Fruit fly (Drosophila melanogaster) whole organism, embryonic: ENCODE results near the gene CG9932.
A peak's percentile ranks its signal among the peaks of the same experiment; 100 is the strongest.

Experiments used
- Blimp-1 ChIP-seq: fragments of 200-800 bp; sonication (Bioruptor generic); optimal IDR thresholded peaks from 3 replicates; lab custom pipeline; 2018; ENCODE audit warnings: missing biosample characterization, missing genetic modification characterization, mild to moderate bottlenecking, moderate library complexity, missing genetic modification reagents
- CG10462 ChIP-seq: fragments of 200-800 bp; sonication (Bioruptor generic); optimal IDR thresholded peaks from 2 replicates; lab custom pipeline; 2016; ENCODE audit warnings: missing biosample characterization, missing genetic modification characterization
- CG12155 ChIP-seq: fragments of 200-800 bp; sonication (Bioruptor generic); optimal IDR thresholded peaks from 3 replicates; lab custom pipeline; 2016; ENCODE audit warnings: missing biosample characterization, missing genetic modification characterization
- CG1233 ChIP-seq: fragments of 200-800 bp; sonication (Bioruptor generic); optimal IDR thresholded peaks from 4 replicates; lab custom pipeline; 2018; ENCODE audit warnings: missing biosample characterization, mild to moderate bottlenecking, missing genetic modification characterization
- CG12942 ChIP-seq: fragments of 200-800 bp; sonication (Bioruptor generic); optimal IDR thresholded peaks from 3 replicates; lab custom pipeline; 2016; ENCODE audit warnings: missing biosample characterization, missing genetic modification characterization
- CG14441 ChIP-seq: fragments of 200-800 bp; sonication (Bioruptor generic); IDR thresholded peaks from 2 replicates; pipeline ENCODE4 v1.3.6; 2022; ENCODE audit warnings: missing biosample characterization, missing genetic modification characterization
- CG15073 ChIP-seq: fragments of 200-800 bp; sonication (Bioruptor generic); optimal IDR thresholded peaks from 2 replicates; lab custom pipeline; 2016; ENCODE audit warnings: missing biosample characterization, missing genetic modification characterization
- CG15696 ChIP-seq: fragments of 200-800 bp; sonication (Bioruptor generic); optimal IDR thresholded peaks from 2 replicates; lab custom pipeline; 2019; ENCODE audit warnings: missing biosample characterization, mild to moderate bottlenecking, missing genetic modification characterization, moderate library complexity
- CG17359 ChIP-seq: fragments of 200-800 bp; sonication (Bioruptor generic); optimal IDR thresholded peaks from 3 replicates; lab custom pipeline; 2018; ENCODE audit warnings: missing biosample characterization, mild to moderate bottlenecking, missing genetic modification characterization, moderate library complexity
- CG17829 ChIP-seq: fragments of 200-800 bp; optimal IDR thresholded peaks from 2 replicates; lab custom pipeline; 2019; ENCODE audit warnings: missing biosample characterization, mild to moderate bottlenecking, missing genetic modification characterization, moderate library complexity
- CG18599 ChIP-seq: fragments of 200-800 bp; sonication (Bioruptor generic); optimal IDR thresholded peaks from 3 replicates; lab custom pipeline; 2017; ENCODE audit warnings: missing biosample characterization, missing genetic modification characterization, mild to moderate bottlenecking, moderate library complexity, missing genetic modification reagents
- CG30020 ChIP-seq: fragments of 200-800 bp; optimal IDR thresholded peaks from 2 replicates; lab custom pipeline; 2019; ENCODE audit warnings: missing biosample characterization, mild to moderate bottlenecking, missing genetic modification characterization, moderate library complexity
- CG31224 ChIP-seq: fragments of 200-800 bp; sonication (Bioruptor generic); IDR thresholded peaks from 2 replicates; pipeline ENCODE4 v1.3.6; 2022; ENCODE audit warnings: missing biosample characterization, missing genetic modification characterization
- CG4820 ChIP-seq: fragments of 200-800 bp; sonication (Bioruptor generic); optimal IDR thresholded peaks from 3 replicates; lab custom pipeline; 2016; ENCODE audit warnings: missing biosample characterization, missing genetic modification characterization
- CG5953 ChIP-seq: fragments of 200-800 bp; sonication (Bioruptor generic); IDR thresholded peaks from 2 replicates; pipeline ENCODE4 v1.3.6; 2022; ENCODE audit warnings: missing biosample characterization, missing genetic modification characterization
- CG6765 ChIP-seq: fragments of 200-800 bp; sonication (Bioruptor generic); optimal IDR thresholded peaks from 3 replicates; lab custom pipeline; 2017; ENCODE audit warnings: missing biosample characterization, mild to moderate bottlenecking, missing genetic modification characterization
- CG6854 ChIP-seq: fragments of 200-800 bp; sonication (Bioruptor generic); optimal IDR thresholded peaks from 3 replicates; lab custom pipeline; 2017; ENCODE audit warnings: missing biosample characterization, mild to moderate bottlenecking, missing genetic modification characterization
- CG7556 ChIP-seq: fragments of 200-800 bp; sonication (Bioruptor generic); optimal IDR thresholded peaks from 2 replicates; lab custom pipeline; 2017; ENCODE audit warnings: missing biosample characterization, mild to moderate bottlenecking, missing genetic modification characterization
- CG7987 ChIP-seq: fragments of 200-800 bp; sonication (Bioruptor generic); optimal IDR thresholded peaks from 2 replicates; lab custom pipeline; 2018; ENCODE audit warnings: missing biosample characterization, mild to moderate bottlenecking, missing genetic modification characterization, moderate library complexity
- CG8089 ChIP-seq: fragments of 200-800 bp; sonication (Bioruptor generic); optimal IDR thresholded peaks from 3 replicates; lab custom pipeline; 2016; ENCODE audit warnings: missing biosample characterization, missing genetic modification characterization
- CG8924 ChIP-seq: fragments of 200-800 bp; optimal IDR thresholded peaks from 3 replicates; lab custom pipeline; 2019; ENCODE audit warnings: missing biosample characterization, mild to moderate bottlenecking, missing genetic modification characterization, moderate library complexity
- CG9797 ChIP-seq: fragments of 200-800 bp; sonication (Bioruptor generic); optimal IDR thresholded peaks from 3 replicates; lab custom pipeline; 2018; ENCODE audit warnings: missing biosample characterization, mild to moderate bottlenecking, missing genetic modification characterization
- CG9817 ChIP-seq: fragments of 200-800 bp; sonication (Bioruptor generic); optimal IDR thresholded peaks from 2 replicates; lab custom pipeline; 2018; ENCODE audit warnings: missing biosample characterization, mild to moderate bottlenecking, missing genetic modification characterization, moderate library complexity
- CG9876 ChIP-seq: fragments of 200-800 bp; sonication (Bioruptor generic); optimal IDR thresholded peaks from 2 replicates; lab custom pipeline; 2016; ENCODE audit warnings: missing biosample characterization, missing genetic modification characterization
- CHES-1-like ChIP-seq: fragments of 200-800 bp; sonication (Bioruptor generic); optimal IDR thresholded peaks from 2 replicates; lab custom pipeline; 2016; ENCODE audit warnings: missing biosample characterization, missing genetic modification characterization
- Drgx ChIP-seq: fragments of 200-800 bp; sonication (Bioruptor generic); IDR thresholded peaks from 2 replicates; pipeline ENCODE4 v1.3.6; 2022; ENCODE audit warnings: missing biosample characterization, missing genetic modification characterization
- HLH4C ChIP-seq: fragments of 200-800 bp; sonication (Bioruptor generic); IDR thresholded peaks from 3 replicates; pipeline ENCODE4 v1.3.6; 2022; ENCODE audit warnings: missing biosample characterization, missing genetic modification characterization; ENCODE audit not compliant: partially characterized antibody
- Hr78 ChIP-seq, 2 experiments: fragments of 200-800 bp in 1 of 2; fragments of >200 bp in 1 of 2; sonication (Bioruptor generic) in 1 of 2; optimal IDR thresholded peaks; 2 replicates each; lab custom pipeline; 2017 to 2019; ENCODE audit warnings: missing biosample characterization in 2 of 2, missing genetic modification characterization in 2 of 2, mild to moderate bottlenecking in 1 of 2, moderate library complexity in 1 of 2
- Lim3 ChIP-seq: fragments of 200-800 bp; sonication (Bioruptor generic); IDR thresholded peaks from 2 replicates; pipeline ENCODE4 v1.3.6; 2022; ENCODE audit warnings: missing biosample characterization, missing genetic modification characterization
- Myb ChIP-seq: fragments of 200-800 bp; sonication (Bioruptor generic); optimal IDR thresholded peaks from 2 replicates; lab custom pipeline; 2016; ENCODE audit warnings: missing biosample characterization, missing genetic modification characterization
- amos ChIP-seq: fragments of 200-800 bp; sonication (Bioruptor generic); IDR thresholded peaks from 2 replicates; pipeline ENCODE4 v1.3.6; 2022; ENCODE audit warnings: missing biosample characterization, missing genetic modification characterization; ENCODE audit not compliant: partially characterized antibody
- aop ChIP-seq: fragments of 200-800 bp; sonication (Bioruptor generic); IDR thresholded peaks from 2 replicates; pipeline ENCODE4 v1.3.6; 2022; ENCODE audit warnings: missing biosample characterization, missing genetic modification characterization
- ash1 ChIP-seq: fragments of 200-800 bp; sonication (Bioruptor generic); optimal IDR thresholded peaks from 2 replicates; lab custom pipeline; 2018; ENCODE audit warnings: missing biosample characterization, mild to moderate bottlenecking, missing genetic modification characterization
- az2 ChIP-seq: fragments of 200-800 bp; sonication (Bioruptor generic); optimal IDR thresholded peaks from 3 replicates; lab custom pipeline; 2016; ENCODE audit warnings: missing biosample characterization, missing genetic modification characterization
- bcd ChIP-seq: fragments of 200-800 bp; sonication (Bioruptor generic); optimal IDR thresholded peaks from 2 replicates; lab custom pipeline; 2017; ENCODE audit warnings: missing biosample characterization, mild to moderate bottlenecking, missing genetic modification characterization
- caup ChIP-seq: fragments of 200-800 bp; sonication (Bioruptor generic); optimal IDR thresholded peaks from 3 replicates; lab custom pipeline; 2017; ENCODE audit warnings: missing biosample characterization, mild to moderate bottlenecking, missing genetic modification characterization, moderate library complexity; ENCODE audit not compliant: severe bottlenecking
- dan ChIP-seq: fragments of 200-800 bp; sonication (Bioruptor generic); IDR thresholded peaks from 2 replicates; pipeline ENCODE4 v1.3.6; 2022; ENCODE audit warnings: missing biosample characterization, missing genetic modification characterization
- dati ChIP-seq: fragments of 200-800 bp; sonication (Bioruptor generic); IDR thresholded peaks from 2 replicates; pipeline ENCODE4 v1.3.6; 2022; ENCODE audit warnings: missing biosample characterization, missing genetic modification characterization
- fd64A ChIP-seq: fragments of 200-800 bp; sonication (Bioruptor generic); optimal IDR thresholded peaks from 3 replicates; lab custom pipeline; 2018; ENCODE audit warnings: missing biosample characterization, mild to moderate bottlenecking, missing genetic modification characterization
- fru ChIP-seq: fragments of >200 bp; optimal IDR thresholded peaks from 2 replicates; lab custom pipeline; 2017
- gfzf ChIP-seq: fragments of 200-800 bp; sonication (Bioruptor generic); optimal IDR thresholded peaks from 2 replicates; lab custom pipeline; 2016; ENCODE audit warnings: missing biosample characterization, mild to moderate bottlenecking, missing genetic modification characterization, moderate library complexity
- her ChIP-seq: fragments of 200-800 bp; sonication (Bioruptor generic); optimal IDR thresholded peaks from 2 replicates; lab custom pipeline; 2016; ENCODE audit warnings: missing biosample characterization, missing genetic modification characterization
- insv ChIP-seq, 2 experiments: fragments of 200-800 bp; sonication (Bioruptor generic); optimal IDR thresholded peaks; 3 replicates each; lab custom pipeline; 2016 to 2018; ENCODE audit warnings: missing biosample characterization in 2 of 2, missing genetic modification characterization in 2 of 2
- lbe ChIP-seq: fragments of 200-800 bp; sonication (Bioruptor generic); optimal IDR thresholded peaks from 2 replicates; lab custom pipeline; 2016; ENCODE audit warnings: missing biosample characterization, mild to moderate bottlenecking, missing genetic modification characterization
- org-1 ChIP-seq: fragments of 200-800 bp; sonication (Bioruptor generic); optimal IDR thresholded peaks from 2 replicates; lab custom pipeline; 2017; ENCODE audit warnings: missing biosample characterization, missing genetic modification characterization
- rib ChIP-seq: fragments of 200-800 bp; sonication (Bioruptor generic); IDR thresholded peaks from 2 replicates; pipeline ENCODE4 v1.3.6; 2022; ENCODE audit warnings: missing biosample characterization, missing genetic modification characterization
- sens ChIP-seq: fragments of 200-800 bp; sonication (Bioruptor generic); peaks from one replicate; lab custom pipeline; 2016; ENCODE audit warnings: missing biosample characterization, missing genetic modification characterization
- tio ChIP-seq: fragments of 200-800 bp; sonication (Bioruptor generic); optimal IDR thresholded peaks from 2 replicates; lab custom pipeline; 2017; ENCODE audit warnings: missing biosample characterization, missing genetic modification characterization, inconsistent platforms
- unc-4 ChIP-seq: fragments of 200-800 bp; sonication (Bioruptor generic); IDR thresholded peaks from 2 replicates; pipeline ENCODE4 v1.3.6; 2022; ENCODE audit warnings: missing biosample characterization, missing genetic modification characterization; ENCODE audit not compliant: partially characterized antibody
- wek ChIP-seq: fragments of 200-800 bp; sonication (Bioruptor generic); optimal IDR thresholded peaks from 3 replicates; lab custom pipeline; 2018; ENCODE audit warnings: missing biosample characterization, mild to moderate bottlenecking, missing genetic modification characterization, moderate library complexity
- z ChIP-seq: fragments of 200-800 bp; sonication (Bioruptor generic); IDR thresholded peaks from 3 replicates; pipeline ENCODE4 v1.3.6; 2022; ENCODE audit warnings: missing biosample characterization, missing genetic modification characterization

The CG9932 gene

dm6 chr2L:13018992-13019484 lies 40.9 kb downstream of the CG9932 start, which contains the start of gene Ube4B (continued):
- TF ChIP-seq amos (GFP tag; lab: Robert Waterston, UW), result peak; percentile 90
- peak; percentile 93 for TF ChIP-seq gfzf (GFP tag; lab: Kevin White, UChicago)
- TF ChIP-seq CG15073 (GFP tag; lab: Kevin White, UChicago), result no peak
- TF ChIP-seq fd64A (GFP tag; lab: Kevin White, UChicago), result no peak
- peak; percentile 68 for TF ChIP-seq CG17829
- TF ChIP-seq unc-4 (GFP tag; lab: Robert Waterston, UW), result peak; percentile 83
- no peak for TF ChIP-seq CG5953 (GFP tag; lab: Robert Waterston, UW)
- no peak for TF ChIP-seq CG17359 (tag; lab: Kevin White, UChicago)
- TF ChIP-seq lbe (GFP tag; lab: Kevin White, UChicago), result no peak
- TF ChIP-seq CG14441 (GFP tag; lab: Robert Waterston, UW), result peak; percentile 58; the same call in 1 of the 2 replicates
- TF ChIP-seq Lim3 (GFP tag; lab: Robert Waterston, UW), result no peak
- TF ChIP-seq her (GFP tag; lab: Kevin White, UChicago), result peak; percentile 56
- no peak for TF ChIP-seq CG7556
- TF ChIP-seq rib (GFP tag; lab: Robert Waterston, UW), result peak; percentile 52; the same call in 1 of the 2 replicates
- TF ChIP-seq dati (GFP tag; lab: Robert Waterston, UW), result no peak
- no peak for TF ChIP-seq Blimp-1 (GFP tag; lab: Kevin White, UChicago)
- no peak for TF ChIP-seq CG18599 (GFP tag; lab: Kevin White, UChicago)
- TF ChIP-seq caup (GFP tag; lab: Kevin White, UChicago), result peak; percentile 56
- TF ChIP-seq CG31224, result peak; percentile 28; the same call in 1 of the 2 replicates
- TF ChIP-seq CG9876 (GFP tag; lab: Kevin White, UChicago), result peak; percentile 48
- no peak for TF ChIP-seq z (GFP tag; lab: Robert Waterston, UW)
- TF ChIP-seq CHES-1-like (GFP tag; lab: Kevin White, UChicago), result peak; percentile 92
- TF ChIP-seq CG9817 (tag; lab: Kevin White, UChicago), result peak; percentile 71
- peak; percentile 84 for TF ChIP-seq Myb
- no peak for TF ChIP-seq tio
- TF ChIP-seq sens (GFP tag; lab: Kevin White, UChicago), result peak; percentile 91
- peak; percentile 65 for TF ChIP-seq CG12942 (GFP tag; lab: Kevin White, UChicago)
- TF ChIP-seq HLH4C (GFP tag; lab: Robert Waterston, UW), result peak; percentile 71
- peak; percentile 56 for TF ChIP-seq az2 (GFP tag; lab: Kevin White, UChicago)
- TF ChIP-seq Hr78 (GFP tag; optimal IDR thresholded peaks at IDR 0.05; lab: Kevin White, UChicago), result no peak
- no peak for TF ChIP-seq org-1
- peak; percentile 56 for TF ChIP-seq CG8089 (GFP tag; lab: Kevin White, UChicago)
- peak; percentile 41 for TF ChIP-seq CG7987 (GFP tag; lab: Kevin White, UChicago)
- TF ChIP-seq CG6854 (GFP tag; lab: Kevin White, UChicago), result no peak
- no peak for TF ChIP-seq fru (lab: Kevin White, UChicago)
- peak; percentile 43 for TF ChIP-seq CG4820
- TF ChIP-seq ash1 (GFP tag; lab: Kevin White, UChicago), result no peak
- peak; percentile 71 for TF ChIP-seq CG12155 (GFP tag; lab: Kevin White, UChicago)
- peak; percentile 71 for TF ChIP-seq CG30020 (tag; lab: Kevin White, UChicago)
- no peak for TF ChIP-seq CG10462 (GFP tag; lab: Kevin White, UChicago)
- TF ChIP-seq CG6765 (GFP tag; lab: Kevin White, UChicago), result no peak
- no peak for TF ChIP-seq CG8924 (tag; lab: Kevin White, UChicago)
- no peak for TF ChIP-seq insv (GFP tag; optimal IDR thresholded peaks at IDR 0.05; lab: Kevin White, UChicago)
- peak; percentile 54 for TF ChIP-seq CG15696
- TF ChIP-seq CG9797 (GFP tag; lab: Kevin White, UChicago), result peak; percentile 95
- no peak for TF ChIP-seq CG1233 (GFP tag; lab: Kevin White, UChicago)
- no peak for TF ChIP-seq bcd (GFP tag; lab: Kevin White, UChicago)
- TF ChIP-seq dan (GFP tag; lab: Robert Waterston, UW), result no peak
- TF ChIP-seq aop, result no peak
- no peak for TF ChIP-seq wek
- TF ChIP-seq Drgx (GFP tag; lab: Robert Waterston, UW), result peak; percentile 57; the same call in 1 of the 2 replicates
